Fruit fly (Drosophila melanogaster): Measurements from ENCODE around the gene DIP-epsilon.

DNA sequence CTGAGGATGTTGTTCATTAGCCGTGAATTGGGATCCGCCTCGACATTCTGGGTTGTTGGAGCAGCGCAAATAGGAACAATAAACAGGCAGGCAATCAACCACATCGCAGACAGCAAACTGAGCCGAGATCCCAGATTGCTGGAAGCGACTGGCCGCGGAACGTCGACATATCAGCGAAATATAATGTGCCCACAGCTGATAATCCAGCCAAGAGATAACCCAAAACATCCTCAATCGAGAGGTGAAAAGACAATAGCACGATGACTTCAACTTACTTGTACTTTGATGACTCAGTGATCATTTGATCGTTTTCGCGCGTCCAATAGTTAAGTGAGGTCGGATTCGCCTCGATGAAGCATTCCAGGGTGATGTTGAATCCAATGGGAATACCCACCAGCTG is 25.7 kb downstream of the DIP-epsilon start, which contains the start of gene Nepl6:
- TF ChIP-seq CG34367 (tag; optimal IDR thresholded peaks at IDR 0.05) (no peak), CG32121 (GFP tag; IDR thresholded peaks at IDR 0.05) (no peak), Snoo (tag; optimal IDR thresholded peaks at IDR 0.05) (no peak), gl (tag; optimal IDR thresholded peaks at IDR 0.05) (no peak), Pif1B (GFP tag; optimal IDR thresholded peaks at IDR 0.05) (no peak), CG9948 (tag; optimal IDR thresholded peaks at IDR 0.05) (no peak), D1 (tag; optimal IDR thresholded peaks at IDR 0.05) (no peak)

Data from whole organism, pupa.